Fruit fly (Drosophila melanogaster) Kc167 (cell line): ENCODE measurements around the gene CG6664.

Source experiments
- Myc ChIP-seq: fragments of >200 bp; optimal IDR thresholded peaks from 2 replicates; lab custom pipeline; 2017; ENCODE audit warnings: missing external identifiers
- Sin3A ChIP-seq: fragments of >200 bp; optimal IDR thresholded peaks from 2 replicates; lab custom pipeline; 2018; ENCODE audit warnings: missing external identifiers
- h ChIP-seq: fragments of >200 bp; optimal IDR thresholded peaks from 3 replicates; lab custom pipeline; 2018; ENCODE audit warnings: missing external identifiers
- insv ChIP-seq: fragments of >200 bp; optimal IDR thresholded peaks from 3 replicates; lab custom pipeline; 2018; ENCODE audit warnings: missing external identifiers
- psq ChIP-seq: fragments of >200 bp; optimal IDR thresholded peaks from 2 replicates; lab custom pipeline; 2017; ENCODE audit warnings: missing external identifiers
- ttk ChIP-seq: sonication (Bioruptor generic); optimal IDR thresholded peaks from 2 replicates; lab custom pipeline; 2017; ENCODE audit warnings: missing external identifiers

CG6664 gene

dm6 chr3L:17004218-17004759 lies 11.7 kb downstream of the CG6664 start:
- TF ChIP-seq h (no peak), psq (lab: Kevin White, UChicago) (no peak), Myc (lab: Kevin White, UChicago) (no peak), insv (lab: Kevin White, UChicago) (no peak)

DNA sequence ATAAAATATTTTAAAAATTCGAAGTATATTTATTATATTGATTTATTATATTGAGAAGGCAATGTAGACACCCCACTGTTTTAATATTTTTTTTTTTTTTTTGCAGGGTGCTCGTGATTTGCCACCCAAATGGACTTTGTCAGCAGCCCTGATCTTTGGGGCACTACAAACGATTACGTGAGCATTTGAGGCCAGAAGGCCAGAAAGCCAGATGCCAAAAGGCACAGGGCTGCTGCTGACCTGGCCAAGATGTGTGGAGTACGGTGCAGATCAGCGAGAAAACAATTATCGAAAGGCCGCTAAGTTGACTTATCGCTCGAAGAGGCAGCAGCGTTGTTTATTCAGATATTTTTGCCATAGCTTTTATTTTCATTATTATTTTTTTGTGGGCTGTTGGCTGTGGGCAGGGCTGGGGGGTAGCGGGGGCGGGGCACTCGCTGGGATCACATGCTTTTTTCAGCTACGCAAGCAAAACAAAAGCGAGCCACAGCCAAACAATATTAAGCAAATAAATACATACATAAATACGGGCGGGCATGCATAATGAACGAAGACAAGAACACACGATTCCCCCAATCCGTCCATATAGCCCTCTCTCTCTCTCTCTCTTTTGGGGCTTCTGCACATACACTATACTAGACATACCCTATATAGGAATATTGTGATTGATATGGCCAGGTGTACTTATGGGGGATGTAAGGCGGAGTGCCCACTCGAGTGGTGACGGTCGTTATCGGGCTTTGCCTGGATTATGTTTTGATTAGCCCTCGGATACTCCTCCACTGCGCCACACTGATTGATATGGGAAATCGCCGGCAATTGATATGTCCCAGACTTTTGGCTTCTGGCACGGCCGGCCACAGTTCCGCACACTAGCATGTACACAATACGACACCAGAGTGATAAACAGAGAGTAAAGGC lies 12.5 kb downstream of the CG6664 start:
- TF ChIP-seq insv (lab: Kevin White, UChicago) (no peak), Sin3A (lab: Kevin White, UChicago) (no peak), Myc (lab: Kevin White, UChicago) (no peak), h (no peak), ttk (lab: Kevin White, UChicago) (no peak), psq (lab: Kevin White, UChicago) (no peak)

dm6 chr3L:17002140-17002849 lies 13.7 kb downstream of the CG6664 start:
- no peak for TF ChIP-seq psq (lab: Kevin White, UChicago)
- TF ChIP-seq ttk (lab: Kevin White, UChicago): no peak
- TF ChIP-seq insv (lab: Kevin White, UChicago): no peak
- no peak for TF ChIP-seq h
- no peak for TF ChIP-seq Myc (lab: Kevin White, UChicago)
- no peak for TF ChIP-seq Sin3A (lab: Kevin White, UChicago)

DNA sequence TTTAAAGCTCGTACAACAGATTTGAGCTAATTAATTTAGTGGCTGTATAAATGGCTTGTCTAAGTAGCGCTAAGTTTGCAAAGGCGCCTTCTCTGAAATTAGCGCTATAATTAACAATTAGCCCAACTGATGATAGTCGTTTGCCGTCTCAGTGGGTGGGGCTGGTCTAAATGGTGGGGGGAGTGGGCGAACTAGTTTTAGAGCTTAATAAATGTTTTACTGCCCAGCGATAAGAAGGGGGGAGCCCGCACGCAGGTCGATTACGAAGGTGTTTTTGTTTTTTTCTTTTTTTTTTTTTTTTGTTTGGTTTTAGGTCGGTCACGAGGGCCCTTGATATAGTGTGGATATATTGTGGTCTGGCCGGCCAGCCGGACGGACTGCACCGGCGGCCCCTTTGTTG lies 14.9 kb downstream of the CG6664 start:
- TF ChIP-seq ttk (lab: Kevin White, UChicago) (no peak), psq (lab: Kevin White, UChicago) (no peak), Myc (lab: Kevin White, UChicago) (no peak), h (no peak), insv (lab: Kevin White, UChicago) (no peak), Sin3A (lab: Kevin White, UChicago) (no peak)

DNA sequence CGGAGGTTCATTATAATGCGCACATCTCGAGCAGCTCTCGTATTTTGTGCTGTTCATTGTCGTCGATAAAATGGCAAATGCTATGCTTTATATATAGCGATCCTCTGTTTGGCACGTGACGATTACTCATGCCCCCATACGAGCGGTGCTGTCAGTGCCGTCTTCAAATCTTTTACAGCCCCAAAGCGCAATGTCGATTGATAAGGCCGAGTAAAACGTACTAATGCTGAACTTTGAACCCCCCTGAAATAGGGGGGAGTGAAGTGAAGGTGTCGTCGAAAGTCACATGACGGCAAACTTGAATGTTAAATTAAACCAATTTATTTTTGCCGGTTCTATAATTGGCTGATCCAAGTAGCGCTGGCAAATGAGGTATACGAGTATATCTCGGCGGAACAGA lies 15.7 kb downstream of the CG6664 start:
- no peak for TF ChIP-seq Sin3A (lab: Kevin White, UChicago)
- TF ChIP-seq insv (lab: Kevin White, UChicago): no peak
- no peak for TF ChIP-seq Myc (lab: Kevin White, UChicago)
- no peak for TF ChIP-seq ttk (lab: Kevin White, UChicago)
- no peak for TF ChIP-seq h
- TF ChIP-seq psq (lab: Kevin White, UChicago): no peak

DNA sequence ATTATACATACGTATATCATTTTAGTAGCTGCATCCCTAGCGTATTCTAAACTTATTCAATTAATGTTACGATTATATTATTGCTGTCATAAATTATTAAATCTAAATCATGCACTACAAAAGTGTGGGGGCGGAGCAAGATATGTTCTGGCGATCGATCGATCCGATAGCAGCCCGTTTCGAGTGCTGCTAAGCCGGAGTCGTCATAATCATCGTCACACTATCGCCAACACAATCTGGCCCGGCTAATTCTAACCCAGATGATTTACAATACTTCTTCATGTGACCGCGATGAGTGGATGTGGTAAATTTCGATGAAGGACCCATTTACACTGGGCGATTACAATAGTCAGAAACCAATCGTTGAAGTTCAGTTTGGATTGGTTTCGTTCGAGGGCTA lies 21.2 kb downstream of the CG6664 start:
- TF ChIP-seq psq (lab: Kevin White, UChicago): no peak
- no peak for TF ChIP-seq Sin3A (lab: Kevin White, UChicago)
- TF ChIP-seq insv (lab: Kevin White, UChicago): no peak
- no peak for TF ChIP-seq h
- TF ChIP-seq Myc (lab: Kevin White, UChicago): no peak
- TF ChIP-seq ttk (lab: Kevin White, UChicago): no peak

- TF ChIP-seq ttk (lab: Kevin White, UChicago) (no peak), insv (lab: Kevin White, UChicago) (no peak), h (no peak), Sin3A (lab: Kevin White, UChicago) (no peak), Myc (lab: Kevin White, UChicago) (no peak), psq (lab: Kevin White, UChicago) (no peak)
These were observed 26.8 kb downstream of the CG6664 start for dm6 chr3L:16989169-16989568.

dm6 chr3L:16988526-16988925 lies 27.5 kb downstream of the CG6664 start:
- TF ChIP-seq Myc (lab: Kevin White, UChicago) (no peak), ttk (lab: Kevin White, UChicago) (no peak), h (no peak), insv (lab: Kevin White, UChicago) (no peak), Sin3A (lab: Kevin White, UChicago) (no peak), psq (lab: Kevin White, UChicago) (no peak)

dm6 chr3L:16987347-16987746 lies 28.6 kb downstream of the CG6664 start:
- TF ChIP-seq psq (lab: Kevin White, UChicago): no peak
- TF ChIP-seq insv (lab: Kevin White, UChicago): no peak
- no peak for TF ChIP-seq Sin3A (lab: Kevin White, UChicago)
- TF ChIP-seq Myc (lab: Kevin White, UChicago): no peak
- TF ChIP-seq ttk (lab: Kevin White, UChicago): no peak
- no peak for TF ChIP-seq h

- TF ChIP-seq psq (lab: Kevin White, UChicago): no peak
These were observed 29.6 kb downstream of the CG6664 start for dm6 chr3L:16986062-16987013.

- TF ChIP-seq ttk (lab: Kevin White, UChicago) (no peak), psq (lab: Kevin White, UChicago) (no peak), Sin3A (lab: Kevin White, UChicago) (no peak), insv (lab: Kevin White, UChicago) (no peak), Myc (lab: Kevin White, UChicago) (no peak), h (no peak)
These were observed 30.4 kb downstream of the CG6664 start for dm6 chr3L:16985578-16985977.
